Worm (Caenorhabditis elegans): ENCODE data around the gene pdk-1.
"Not testable (repeated sequence)": the region's sequence is repeated elsewhere in the genome, so short reads cannot be mapped to it uniquely, and the experiment has no call there.

- TF ChIP-seq med-1 (GFP tag; optimal IDR thresholded peaks at IDR 0.05; ENCODE audit: insufficient read depth), result not testable (repeated sequence)
- 0 out of 2 replicates have a peak, but pooled peaks have one; percentile 26 for TF ChIP-seq klf-2 (GFP tag; conservative IDR thresholded peaks at IDR 0.05)
- peak; percentile 98 for TF ChIP-seq flt-1 (GFP tag; IDR thresholded peaks at IDR 0.05)
- TF ChIP-seq ztf-23 (GFP tag; IDR thresholded peaks at IDR 0.05), result 0 out of 2 replicates have a peak, but pooled peaks have one; percentile 51
Observed at ce11 chrX:1375071-1375470, 53.9 kb downstream of the pdk-1 start.

Data from whole organism, midembryonic.